Worm (Caenorhabditis elegans): ENCODE measurements around the gene Y54F10AR.1.

- TF ChIP-seq ztf-11 (tag; optimal IDR thresholded peaks at IDR 0.05) = no peak
- no peak for TF ChIP-seq elt-2 (tag; optimal IDR thresholded peaks at IDR 0.05)
- no peak for TF ChIP-seq nhr-11 (tag; optimal IDR thresholded peaks at IDR 0.05)
- TF ChIP-seq egl-27 (tag; optimal IDR thresholded peaks at IDR 0.05) = no peak
- no peak for TF ChIP-seq pqm-1 (tag; optimal IDR thresholded peaks at IDR 0.05)
- TF ChIP-seq tbx-2 (tag; optimal IDR thresholded peaks at IDR 0.05) = no peak
- TF ChIP-seq fkh-10 (GFP tag; optimal IDR thresholded peaks at IDR 0.05) = no peak
- no peak for TF ChIP-seq lsy-12 (tag; optimal IDR thresholded peaks at IDR 0.05)
- no peak for TF ChIP-seq ZK546.5 (tag; optimal IDR thresholded peaks at IDR 0.05)
Measured at ce11 chrIII:2578993-2579392, 3.5 kb upstream of the Y54F10AR.1 start, which contains the start of gene Y71H2B.8.

Data from whole organism, L3 larva.